ENCODE assay signal across 1 fruit fly cellular context in the genomic region with DNA sequence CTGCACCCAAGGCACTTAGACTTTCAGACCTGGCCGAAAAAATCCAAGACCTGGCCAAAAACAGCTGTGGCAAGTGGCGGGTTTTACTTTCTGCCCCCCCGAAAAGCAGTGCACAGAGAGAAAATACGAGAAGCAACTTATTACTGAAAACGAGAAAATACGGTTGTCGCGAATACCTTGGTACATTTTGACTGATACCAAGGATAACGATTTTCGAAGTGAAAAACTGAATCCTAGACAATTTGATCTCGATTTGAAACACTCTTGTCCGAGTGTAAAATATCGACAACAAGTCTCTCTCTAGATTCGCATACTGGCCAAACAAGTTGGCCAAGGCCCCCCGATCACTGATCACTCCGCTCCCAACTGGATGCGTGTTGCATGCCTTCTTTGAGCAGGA.
TF ChIP-seq lines count a peak whose summit lies in the region.

No protein-coding gene starts in this region.

TF ChIP-seq in whole organism, embryonic, 481 proteins besides CTCF, POLR2A, EP300 and RAD21 (continued from another document):
- no peak for TF ChIP-seq sug (tag; optimal IDR thresholded peaks at IDR 0.05; lab: Kevin White, UChicago)
- no peak for TF ChIP-seq CG9215 (GFP tag; IDR thresholded peaks at IDR 0.05; lab: Robert Waterston, UW)
- TF ChIP-seq Myb (GFP tag; optimal IDR thresholded peaks at IDR 0.05; lab: Kevin White, UChicago), result no peak
- TF ChIP-seq ttk (GFP tag; IDR thresholded peaks at IDR 0.05; lab: Robert Waterston, UW), result peak; percentile 39; the same call in 1 of the 2 replicates
- TF ChIP-seq Nf-YA (GFP tag; IDR thresholded peaks at IDR 0.05; lab: Robert Waterston, UW), result no peak
- no peak for TF ChIP-seq CG34376 (GFP tag; optimal IDR thresholded peaks at IDR 0.05; lab: Kevin White, UChicago)
- TF ChIP-seq CG10209 (GFP tag; optimal IDR thresholded peaks at IDR 0.05; lab: Kevin White, UChicago), result no peak
- TF ChIP-seq nerfin-2 (GFP tag; IDR thresholded peaks at IDR 0.05; lab: Robert Waterston, UW; ENCODE audit: partially characterized antibody), result no peak
- TF ChIP-seq pho (GFP tag; optimal IDR thresholded peaks at IDR 0.05; lab: Kevin White, UChicago), result no peak
- TF ChIP-seq dysf (GFP tag; IDR thresholded peaks at IDR 0.05; lab: Robert Waterston, UW), result 0 out of 3 replicates have a peak, but pooled peaks have one; percentile 35
- peak; percentile 43; the same call in 1 of the 2 replicates for TF ChIP-seq HLH3B (GFP tag; IDR thresholded peaks at IDR 0.05; lab: Robert Waterston, UW)
- TF ChIP-seq ranshi (GFP tag; IDR thresholded peaks at IDR 0.05; lab: Robert Waterston, UW), result peak; percentile 52; the same call in 1 of the 2 replicates
- TF ChIP-seq Aef1 (GFP tag; IDR thresholded peaks at IDR 0.05; lab: Robert Waterston, UW), result no peak
- TF ChIP-seq lmd (GFP tag; IDR thresholded peaks at IDR 0.05; lab: Robert Waterston, UW), result no peak; the same call in 1 of the 2 replicates
- TF ChIP-seq Oli (tag; optimal IDR thresholded peaks at IDR 0.05; lab: Kevin White, UChicago), result peak; percentile 21
- no peak for TF ChIP-seq h (optimal IDR thresholded peaks at IDR 0.05; lab: Kevin White, UChicago)
- peak; percentile 44 for TF ChIP-seq Blimp-1 (GFP tag; optimal IDR thresholded peaks at IDR 0.05; lab: Kevin White, UChicago)
- no peak for TF ChIP-seq Tbp (GFP tag; optimal IDR thresholded peaks at IDR 0.05; lab: Kevin White, UChicago)
- TF ChIP-seq kni (GFP tag; optimal IDR thresholded peaks at IDR 0.05; lab: Kevin White, UChicago), result no peak
- no peak for TF ChIP-seq zen2 (GFP tag; IDR thresholded peaks at IDR 0.05; lab: Robert Waterston, UW; ENCODE audit: partially characterized antibody)
- TF ChIP-seq Hr51 (GFP tag; optimal IDR thresholded peaks at IDR 0.05; lab: Kevin White, UChicago), result peak in 1 of 2 experiments; percentile 14
- TF ChIP-seq Drgx (GFP tag; IDR thresholded peaks at IDR 0.05; lab: Robert Waterston, UW), result peak; percentile 96
- no peak for TF ChIP-seq CG17359 (tag; optimal IDR thresholded peaks at IDR 0.05; lab: Kevin White, UChicago)
- TF ChIP-seq Sry-δ (GFP tag; optimal IDR thresholded peaks at IDR 0.05; lab: Kevin White, UChicago), result no peak
- no peak for TF ChIP-seq hbn (GFP tag; IDR thresholded peaks at IDR 0.05; lab: Robert Waterston, UW; ENCODE audit: partially characterized antibody)
- TF ChIP-seq twi (tag; optimal IDR thresholded peaks at IDR 0.05; lab: Kevin White, UChicago), result no peak
- TF ChIP-seq CG17912 (GFP tag; optimal IDR thresholded peaks at IDR 0.05; lab: Kevin White, UChicago), result no peak
- no peak for TF ChIP-seq Pdp1 (GFP tag; optimal IDR thresholded peaks at IDR 0.05; lab: Kevin White, UChicago)
- TF ChIP-seq tna (GFP tag; IDR thresholded peaks at IDR 0.05; lab: Robert Waterston, UW; ENCODE audit: partially characterized antibody), result no peak
- TF ChIP-seq gt (GFP tag; IDR thresholded peaks at IDR 0.05; lab: Robert Waterston, UW), result no peak
- no peak for TF ChIP-seq Dref (GFP tag; IDR thresholded peaks at IDR 0.05; lab: Robert Waterston, UW)
- peak; percentile 50 for TF ChIP-seq Sox102F (GFP tag; optimal IDR thresholded peaks at IDR 0.05; lab: Kevin White, UChicago)
- no peak for TF ChIP-seq hb (GFP tag; IDR thresholded peaks at IDR 0.05; lab: Robert Waterston, UW; ENCODE audit: partially characterized antibody)
- 0 out of 3 replicates have a peak, but pooled peaks have one; percentile 10 for TF ChIP-seq zfh1 (GFP tag; IDR thresholded peaks at IDR 0.05; lab: Robert Waterston, UW)
- TF ChIP-seq CG6272 (GFP tag; IDR thresholded peaks at IDR 0.05; lab: Robert Waterston, UW), result no peak
- TF ChIP-seq CG4820 (GFP tag; optimal IDR thresholded peaks at IDR 0.05; lab: Kevin White, UChicago), result no peak
- peak; percentile 44 for TF ChIP-seq CG1603 (tag; optimal IDR thresholded peaks at IDR 0.05; lab: Kevin White, UChicago)
- no peak for TF ChIP-seq CG13775 (GFP tag; optimal IDR thresholded peaks at IDR 0.05; lab: Kevin White, UChicago)
- no peak for TF ChIP-seq fd102C (GFP tag; optimal IDR thresholded peaks at IDR 0.05; lab: Kevin White, UChicago)
- peak; percentile 6 for TF ChIP-seq CG7839 (tag; optimal IDR thresholded peaks at IDR 0.05; lab: Kevin White, UChicago)
- no peak for TF ChIP-seq Poxn (GFP tag; IDR thresholded peaks at IDR 0.05; lab: Robert Waterston, UW)
- no peak for TF ChIP-seq CG9932 (GFP tag; IDR thresholded peaks at IDR 0.05; lab: Robert Waterston, UW)
- no peak for TF ChIP-seq CG16863 (GFP tag; optimal IDR thresholded peaks at IDR 0.05; lab: Kevin White, UChicago)
- peak in 1 of 2 experiments; percentile 3 for TF ChIP-seq dpn (GFP tag; optimal IDR thresholded peaks at IDR 0.05; lab: Kevin White, UChicago)
- no peak for TF ChIP-seq CG7271 (tag; optimal IDR thresholded peaks at IDR 0.05; lab: Kevin White, UChicago)
- no peak for TF ChIP-seq org-1 (GFP tag; optimal IDR thresholded peaks at IDR 0.05; lab: Kevin White, UChicago)
- TF ChIP-seq HLH54F (GFP tag; optimal IDR thresholded peaks at IDR 0.05; lab: Kevin White, UChicago), result no peak
- no peak for TF ChIP-seq hkb (optimal IDR thresholded peaks at IDR 0.05; lab: Kevin White, UChicago)
- TF ChIP-seq hkb (GFP tag; IDR thresholded peaks at IDR 0.05; lab: Robert Waterston, UW), result peak; percentile 55
- TF ChIP-seq Xrp1 (GFP tag; IDR thresholded peaks at IDR 0.05; lab: Robert Waterston, UW), result peak; percentile 18; the same call in 1 of the 2 replicates
- TF ChIP-seq corto (GFP tag; optimal IDR thresholded peaks at IDR 0.05; lab: Kevin White, UChicago), result peak; percentile 34
- peak; percentile 17 for TF ChIP-seq unpg (GFP tag; optimal IDR thresholded peaks at IDR 0.05; lab: Kevin White, UChicago)
- no peak for TF ChIP-seq chinmo (GFP tag; IDR thresholded peaks at IDR 0.05; lab: Robert Waterston, UW; ENCODE audit: partially characterized antibody)
- TF ChIP-seq nmo (GFP tag; optimal IDR thresholded peaks at IDR 0.05; lab: Kevin White, UChicago), result peak; percentile 4
- no peak for TF ChIP-seq CG18262 (tag; optimal IDR thresholded peaks at IDR 0.05; lab: Kevin White, UChicago)
- no peak for TF ChIP-seq prd (optimal IDR thresholded peaks at IDR 0.05; lab: Kevin White, UChicago)
- TF ChIP-seq prd (GFP tag; IDR thresholded peaks at IDR 0.05; lab: Robert Waterston, UW), result peak; percentile 31; the same call in 1 of the 3 replicates
- no peak for TF ChIP-seq wor (GFP tag; IDR thresholded peaks at IDR 0.05; lab: Robert Waterston, UW)
- TF ChIP-seq CG34224 (GFP tag; IDR thresholded peaks at IDR 0.05; lab: Robert Waterston, UW; ENCODE audit: partially characterized antibody), result no peak
- TF ChIP-seq CG7745 (tag; optimal IDR thresholded peaks at IDR 0.05; lab: Kevin White, UChicago), result no peak
- no peak for TF ChIP-seq CG9609 (GFP tag; optimal IDR thresholded peaks at IDR 0.05; lab: Kevin White, UChicago)
- no peak for TF ChIP-seq CG8478 (optimal IDR thresholded peaks at IDR 0.05; lab: Kevin White, UChicago)
- no peak for TF ChIP-seq insv (GFP tag; optimal IDR thresholded peaks at IDR 0.05; lab: Kevin White, UChicago)
- TF ChIP-seq knrl (GFP tag; IDR thresholded peaks at IDR 0.05; lab: Robert Waterston, UW; ENCODE audit: partially characterized antibody), result no peak
- TF ChIP-seq bcd (GFP tag; optimal IDR thresholded peaks at IDR 0.05; lab: Kevin White, UChicago), result no peak
- no peak for TF ChIP-seq chm (GFP tag; IDR thresholded peaks at IDR 0.05; lab: Robert Waterston, UW)
- TF ChIP-seq CG16815 (GFP tag; optimal IDR thresholded peaks at IDR 0.05; lab: Kevin White, UChicago), result no peak
- TF ChIP-seq CG17829 (tag; optimal IDR thresholded peaks at IDR 0.05; lab: Kevin White, UChicago), result no peak
- TF ChIP-seq Hey (tag; optimal IDR thresholded peaks at IDR 0.05; lab: Kevin White, UChicago), result no peak
- TF ChIP-seq row (GFP tag; IDR thresholded peaks at IDR 0.05; lab: Robert Waterston, UW), result peak; percentile 25; the same call in 1 of the 3 replicates
- peak; percentile 62 for TF ChIP-seq sisA (GFP tag; IDR thresholded peaks at IDR 0.05; lab: Robert Waterston, UW)
- no peak for TF ChIP-seq CG6813 (GFP tag; optimal IDR thresholded peaks at IDR 0.05; lab: Kevin White, UChicago)
- no peak for TF ChIP-seq klu (GFP tag; IDR thresholded peaks at IDR 0.05; lab: Robert Waterston, UW)
- no peak for TF ChIP-seq esg (GFP tag; conservative IDR thresholded peaks at IDR 0.05; lab: Robert Waterston, UW)
- no peak for TF ChIP-seq Hsf (GFP tag; optimal IDR thresholded peaks at IDR 0.05; lab: Kevin White, UChicago)
- TF ChIP-seq CG12769 (tag; optimal IDR thresholded peaks at IDR 0.05; lab: Kevin White, UChicago), result peak; percentile 28
- no peak for TF ChIP-seq CG2129 (GFP tag; IDR thresholded peaks at IDR 0.05; lab: Robert Waterston, UW; ENCODE audit: partially characterized antibody)
- TF ChIP-seq pfk (GFP tag; optimal IDR thresholded peaks at IDR 0.05; lab: Kevin White, UChicago), result no peak
- no peak for TF ChIP-seq ems (GFP tag; optimal IDR thresholded peaks at IDR 0.05; lab: Kevin White, UChicago)
- TF ChIP-seq Hr3 (GFP tag; optimal IDR thresholded peaks at IDR 0.05; lab: Kevin White, UChicago), result no peak
- no peak for TF ChIP-seq sna (GFP tag; IDR thresholded peaks at IDR 0.05; lab: Robert Waterston, UW; ENCODE audit: partially characterized antibody)
- peak; percentile 49 for TF ChIP-seq sens (GFP tag; lab: Kevin White, UChicago)
- no peak for TF ChIP-seq Hmx (GFP tag; optimal IDR thresholded peaks at IDR 0.05; lab: Kevin White, UChicago)
- 0 out of 3 replicates have a peak, but pooled peaks have one; percentile 22 for TF ChIP-seq tgo (GFP tag; IDR thresholded peaks at IDR 0.05; lab: Robert Waterston, UW)
- TF ChIP-seq D19A (tag; optimal IDR thresholded peaks at IDR 0.05; lab: Kevin White, UChicago), result no peak
- TF ChIP-seq CG10366 (GFP tag; IDR thresholded peaks at IDR 0.05; lab: Robert Waterston, UW), result no peak; the same call in 1 of the 2 replicates
- TF ChIP-seq CG17568 (GFP tag; optimal IDR thresholded peaks at IDR 0.05; lab: Kevin White, UChicago), result no peak
- TF ChIP-seq Ssrp (tag; optimal IDR thresholded peaks at IDR 0.05; lab: Kevin White, UChicago), result no peak
- TF ChIP-seq CG11504 (tag; optimal IDR thresholded peaks at IDR 0.05; lab: Kevin White, UChicago), result peak; percentile 42
- no peak for TF ChIP-seq Oaz (GFP tag; IDR thresholded peaks at IDR 0.05; lab: Robert Waterston, UW)
- TF ChIP-seq Vsx1 (GFP tag; optimal IDR thresholded peaks at IDR 0.05; lab: Kevin White, UChicago), result no peak
- no peak for TF ChIP-seq Bgb (GFP tag; IDR thresholded peaks at IDR 0.05; lab: Robert Waterston, UW; ENCODE audit: partially characterized antibody)
- TF ChIP-seq oc (tag; optimal IDR thresholded peaks at IDR 0.05; lab: Kevin White, UChicago), result no peak
- no peak for TF ChIP-seq dan (GFP tag; IDR thresholded peaks at IDR 0.05; lab: Robert Waterston, UW)
- TF ChIP-seq dmrt99B (tag; optimal IDR thresholded peaks at IDR 0.05; lab: Kevin White, UChicago), result peak; percentile 42
- TF ChIP-seq CG6689 (GFP tag; IDR thresholded peaks at IDR 0.05; lab: Robert Waterston, UW), result peak; percentile 35; the same call in 1 of the 2 replicates
- no peak for TF ChIP-seq Kr (GFP tag; optimal IDR thresholded peaks at IDR 0.05; lab: Kevin White, UChicago)
- no peak for TF ChIP-seq croc (GFP tag; conservative IDR thresholded peaks at IDR 0.05; lab: Robert Waterston, UW)
TF ChIP-seq in whole organism, embryonic: peak in this region for 48.
